Fruit fly (Drosophila melanogaster) S2 (cell line): ENCODE data around the gene Rpp30.

Experiments used
- CG8478 ChIP-seq: fragments of >200 bp; optimal IDR thresholded peaks from 2 replicates; lab custom pipeline; 2018
- CTCF ChIP-seq, 2 experiments: fragments of >200 bp; optimal IDR thresholded peaks; 2 replicates each; lab custom pipeline; 2018

DNA sequence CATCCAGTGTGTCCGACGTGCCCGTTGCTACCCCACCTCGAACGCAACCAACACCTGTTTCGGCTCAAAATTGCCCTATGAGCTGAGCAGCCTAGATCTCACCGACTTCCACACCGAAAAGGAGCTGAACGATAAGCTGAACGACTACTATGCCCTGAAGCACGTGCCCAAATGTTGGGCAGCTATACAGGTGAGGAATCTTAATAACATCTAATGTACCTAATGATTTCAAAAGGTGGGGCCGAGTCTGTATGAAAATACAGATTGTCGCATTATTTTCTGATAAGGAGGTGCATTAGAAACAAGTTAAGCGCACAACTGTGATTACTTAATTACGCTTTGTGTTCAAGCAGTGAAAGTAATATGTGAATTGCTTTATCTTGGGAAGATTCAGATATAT, 26.0 kb upstream of the Rpp30 start, which contains the start of gene CG17078:
- TF ChIP-seq CTCF (optimal IDR thresholded peaks at IDR 0.05; lab: Kevin White, UChicago) = no peak
- TF ChIP-seq CG8478 = no peak
